Fruit fly (Drosophila melanogaster): ENCODE data around the gene CG32061.

DNA sequence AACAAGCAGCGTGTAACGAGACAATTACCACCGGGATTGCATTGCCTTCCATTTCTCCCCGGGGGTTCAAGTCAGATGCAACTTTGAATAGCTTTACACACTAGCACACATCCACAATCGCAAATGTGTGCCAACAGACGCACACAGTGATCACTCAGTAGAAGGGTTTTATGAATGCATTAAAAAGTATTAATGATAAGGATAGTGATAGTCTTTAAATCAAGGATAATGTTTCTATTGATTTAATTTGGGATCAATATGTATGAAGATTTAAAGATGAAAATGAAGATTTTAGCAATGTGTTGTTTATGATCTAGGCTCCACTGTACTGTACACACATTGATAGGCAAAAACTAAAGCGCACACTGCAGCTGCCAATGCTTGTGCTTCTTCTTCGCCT, 41.0 kb downstream of the CG32061 start:
- no peak for TF ChIP-seq topi (GFP tag; optimal IDR thresholded peaks at IDR 0.05)
- TF ChIP-seq Lpt (GFP tag; optimal IDR thresholded peaks at IDR 0.05): peak; percentile 17
- no peak for TF ChIP-seq Ets96B (tag; optimal IDR thresholded peaks at IDR 0.05)
- TF ChIP-seq net (GFP tag; optimal IDR thresholded peaks at IDR 0.05): no peak
- no peak for TF ChIP-seq esn (GFP tag; optimal IDR thresholded peaks at IDR 0.05)
- TF ChIP-seq dac (GFP tag; optimal IDR thresholded peaks at IDR 0.05): no peak
- TF ChIP-seq pdm3 (GFP tag; optimal IDR thresholded peaks at IDR 0.05): peak; percentile 28
- no peak for TF ChIP-seq Eip93F (GFP tag; optimal IDR thresholded peaks at IDR 0.05)

All from whole organism, prepupa.